Worm (Caenorhabditis elegans) whole organism, young adult: ENCODE measurements around the gene Y32B12C.1.

Experiments used
- B0261.1 ChIP-seq: sonication (generic microtip); optimal IDR thresholded peaks from 2 replicates; lab custom pipeline; 2016; ENCODE audit warnings: mild to moderate bottlenecking, missing genetic modification characterization, moderate library complexity, missing compliant biosample characterization
- C06A6.2 ChIP-seq: fragments of 200-800 bp; sonication (Bioruptor generic); conservative IDR thresholded peaks from 2 replicates; pipeline ENCODE4 v1.3.6; 2022; ENCODE audit warnings: missing genetic modification characterization, missing compliant biosample characterization
- F22D6.2 ChIP-seq: sonication (generic microtip); optimal IDR thresholded peaks from 2 replicates; lab custom pipeline; 2016; ENCODE audit warnings: mild to moderate bottlenecking, missing genetic modification characterization, missing compliant biosample characterization
- F55B11.4 ChIP-seq: sonication (generic microtip); optimal IDR thresholded peaks from 2 replicates; lab custom pipeline; 2016; ENCODE audit warnings: missing compliant biosample characterization, missing genetic modification characterization, borderline replicate concordance; ENCODE audit not compliant: insufficient read depth
- K11D2.4 ChIP-seq: fragments of 200-800 bp; sonication (Bioruptor generic); IDR thresholded peaks from 2 replicates; pipeline ENCODE4 v1.3.6; 2022; ENCODE audit warnings: missing genetic modification reagents, missing genetic modification characterization, missing compliant biosample characterization
- Y53F4B.3 ChIP-seq: fragments of 200-800 bp; sonication (Bioruptor generic); IDR thresholded peaks from 2 replicates; pipeline ENCODE4 v1.3.6; 2022; ENCODE audit warnings: missing genetic modification reagents, missing genetic modification characterization, missing compliant biosample characterization
- Y67H2A.10 ChIP-seq: fragments of 200-800 bp; sonication (Bioruptor generic); conservative IDR thresholded peaks from 2 replicates; pipeline ENCODE4 v1.3.6; 2022; ENCODE audit warnings: missing genetic modification reagents, missing genetic modification characterization, missing compliant biosample characterization
- Y95B8A.8 ChIP-seq: fragments of 200-800 bp; sonication (Bioruptor generic); IDR thresholded peaks from 2 replicates; pipeline ENCODE4 v1.3.6; 2022; ENCODE audit warnings: missing genetic modification reagents, missing genetic modification characterization, missing compliant biosample characterization
- ZK185.1 ChIP-seq: sonication (generic microtip); optimal IDR thresholded peaks from 2 replicates; lab custom pipeline; 2016; ENCODE audit warnings: mild to moderate bottlenecking, missing genetic modification characterization, missing compliant biosample characterization; ENCODE audit not compliant: poor library complexity, severe bottlenecking
- aptf-2 ChIP-seq: fragments of 200-800 bp; sonication (Bioruptor generic); conservative IDR thresholded peaks from 2 replicates; pipeline ENCODE4 v1.3.6; 2022; ENCODE audit warnings: missing genetic modification reagents, missing genetic modification characterization, missing compliant biosample characterization
- aptf-3 ChIP-seq: fragments of 200-800 bp; sonication (Bioruptor generic); IDR thresholded peaks from 2 replicates; pipeline ENCODE4 v1.3.6; 2022; ENCODE audit warnings: missing genetic modification characterization, missing compliant biosample characterization
- attf-3 ChIP-seq: fragments of 200-800 bp; sonication (Bioruptor generic); conservative IDR thresholded peaks from 2 replicates; pipeline ENCODE4 v1.3.6; 2022; ENCODE audit warnings: missing genetic modification reagents, missing genetic modification characterization, missing compliant biosample characterization
- attf-5 ChIP-seq: fragments of 200-800 bp; sonication (Bioruptor generic); optimal IDR thresholded peaks from 2 replicates; lab custom pipeline; 2018; ENCODE audit warnings: mild to moderate bottlenecking, missing genetic modification characterization, missing compliant biosample characterization
- bed-2 ChIP-seq: fragments of 200-800 bp; sonication (Bioruptor generic); IDR thresholded peaks from 2 replicates; pipeline ENCODE4 v1.3.6; 2022; ENCODE audit warnings: missing genetic modification reagents, missing genetic modification characterization, missing compliant biosample characterization
- ccch-3 ChIP-seq: fragments of 200-800 bp; sonication (Bioruptor generic); optimal IDR thresholded peaks from 2 replicates; lab custom pipeline; 2018; ENCODE audit warnings: mild to moderate bottlenecking, missing genetic modification characterization, missing compliant biosample characterization
- ceh-100 ChIP-seq: fragments of 200-800 bp; sonication (Bioruptor generic); IDR thresholded peaks from 2 replicates; pipeline ENCODE4 v1.3.6; 2022; ENCODE audit warnings: missing genetic modification reagents, missing genetic modification characterization, missing compliant biosample characterization
- ceh-40 ChIP-seq: fragments of 200-800 bp; sonication (Bioruptor generic); IDR thresholded peaks from 2 replicates; pipeline ENCODE4 v1.3.6; 2022; ENCODE audit warnings: missing genetic modification characterization, missing compliant biosample characterization
- ceh-79 ChIP-seq: sonication (generic microtip); optimal IDR thresholded peaks from 2 replicates; lab custom pipeline; 2017; ENCODE audit warnings: mild to moderate bottlenecking, missing genetic modification characterization, missing compliant biosample characterization
- efl-1 ChIP-seq: fragments of 150-350 bp; optimal IDR thresholded peaks from 2 replicates; lab custom pipeline; 2014; ENCODE audit warnings: missing biosample characterization, missing genetic modification reagents, missing genetic modification characterization
- egl-18 ChIP-seq: fragments of 200-800 bp; sonication (Bioruptor generic); IDR thresholded peaks from 2 replicates; pipeline ENCODE4 v1.3.6; 2022; ENCODE audit warnings: missing genetic modification reagents, missing genetic modification characterization, missing compliant biosample characterization
- ekl-4 ChIP-seq: fragments of 200-800 bp; sonication (Bioruptor generic); IDR thresholded peaks from 2 replicates; pipeline ENCODE4 v1.3.6; 2022; ENCODE audit warnings: missing genetic modification reagents, missing genetic modification characterization, missing compliant biosample characterization
- hlh-12 ChIP-seq: sonication (generic microtip); optimal IDR thresholded peaks from 2 replicates; lab custom pipeline; 2016; ENCODE audit warnings: missing genetic modification characterization, missing compliant biosample characterization
- hmg-20 ChIP-seq: fragments of 200-800 bp; sonication (Bioruptor generic); IDR thresholded peaks from 2 replicates; pipeline ENCODE4 v1.3.6; 2022; ENCODE audit warnings: missing genetic modification reagents, missing genetic modification characterization, missing compliant biosample characterization
- hsf-1 ChIP-seq: fragments of 200-800 bp; sonication (Bioruptor generic); IDR thresholded peaks from 2 replicates; pipeline ENCODE4 v1.3.6; 2022; ENCODE audit warnings: missing genetic modification reagents, missing genetic modification characterization, missing compliant biosample characterization
- lag-1 ChIP-seq: fragments of 200-800 bp; sonication (Bioruptor generic); IDR thresholded peaks from 2 replicates; pipeline ENCODE4 v1.3.6; 2022; ENCODE audit warnings: missing genetic modification reagents, missing genetic modification characterization, missing compliant biosample characterization
- let-607 ChIP-seq, 2 experiments: fragments of 200-800 bp in 1 of 2; sonication (Bioruptor generic) in 1 of 2; sonication (generic microtip) in 1 of 2; optimal IDR thresholded peaks; 2 replicates each; lab custom pipeline; 2016 to 2018; ENCODE audit warnings: mild to moderate bottlenecking in 2 of 2, missing compliant biosample characterization in 2 of 2, missing genetic modification characterization in 2 of 2, moderate library complexity in 2 of 2, missing genotype in 1 of 2
- lin-35 ChIP-seq, 3 experiments: fragments of 150-350 bp in 2 of 3; sonication (generic microtip) in 1 of 3; optimal IDR thresholded peaks; 2 replicates each; lab custom pipeline; 2014 to 2018; ENCODE audit warnings: missing biosample characterization in 3 of 3, missing genetic modification characterization in 3 of 3, missing genetic modification reagents in 3 of 3
- lin-40 ChIP-seq: sonication (generic microtip); optimal IDR thresholded peaks from 2 replicates; lab custom pipeline; 2016; ENCODE audit warnings: missing genetic modification characterization, mild to moderate bottlenecking, missing compliant biosample characterization, missing genotype, missing genetic modification reagents
- mxl-1 ChIP-seq: sonication (generic microtip); optimal IDR thresholded peaks from 2 replicates; lab custom pipeline; 2016; ENCODE audit warnings: missing genetic modification characterization, missing compliant biosample characterization
- rec-8 ChIP-seq, 2 experiments: sonication (generic microtip); optimal IDR thresholded peaks; 2 replicates each; lab custom pipeline; 2016; ENCODE audit warnings: mild to moderate bottlenecking in 2 of 2, missing genetic modification characterization in 2 of 2, missing genetic modification reagents in 2 of 2, missing genotype in 2 of 2, missing biosample characterization in 1 of 2, missing compliant biosample characterization in 1 of 2, moderate library complexity in 1 of 2
- repo-1 ChIP-seq: sonication (generic microtip); optimal IDR thresholded peaks from 2 replicates; lab custom pipeline; 2017; ENCODE audit warnings: mild to moderate bottlenecking, missing genetic modification characterization, missing compliant biosample characterization
- sdz-38 ChIP-seq: sonication (generic microtip); optimal IDR thresholded peaks from 2 replicates; lab custom pipeline; 2016; ENCODE audit warnings: missing genotype, missing genetic modification characterization, missing compliant biosample characterization
- snpc-1.1 ChIP-seq: sonication (generic microtip); optimal IDR thresholded peaks from 2 replicates; lab custom pipeline; 2017; ENCODE audit warnings: missing genetic modification characterization, mild to moderate bottlenecking, missing compliant biosample characterization, antibody characterized with exemption, moderate library complexity, missing genotype, missing genetic modification reagents; ENCODE audit not compliant: insufficient read depth
- snpc-1.3 ChIP-seq: sonication (generic microtip); optimal IDR thresholded peaks from 2 replicates; lab custom pipeline; 2017; ENCODE audit warnings: missing genetic modification characterization, mild to moderate bottlenecking, missing compliant biosample characterization, antibody characterized with exemption, moderate library complexity, missing genotype, missing genetic modification reagents; ENCODE audit not compliant: insufficient read depth
- tbx-9 ChIP-seq: sonication (generic microtip); optimal IDR thresholded peaks from 2 replicates; lab custom pipeline; 2016; ENCODE audit warnings: borderline replicate concordance, missing genetic modification characterization, inconsistent platforms, missing compliant biosample characterization
- tlf-1 ChIP-seq: fragments of 200-800 bp; sonication (Bioruptor generic); optimal IDR thresholded peaks from 2 replicates; lab custom pipeline; 2018; ENCODE audit warnings: mild to moderate bottlenecking, missing genetic modification characterization, missing compliant biosample characterization
- unc-130 ChIP-seq: sonication (generic microtip); optimal IDR thresholded peaks from 2 replicates; lab custom pipeline; 2016; ENCODE audit warnings: missing genetic modification reagents, missing genetic modification characterization, missing compliant biosample characterization
- xnd-1 ChIP-seq: sonication (generic microtip); optimal IDR thresholded peaks from 2 replicates; lab custom pipeline; 2016; ENCODE audit warnings: missing genotype, missing genetic modification reagents, missing genetic modification characterization, missing compliant biosample characterization
- ztf-18 ChIP-seq: sonication (generic microtip); optimal IDR thresholded peaks from 2 replicates; lab custom pipeline; 2016; ENCODE audit warnings: missing genotype, mild to moderate bottlenecking, missing genetic modification characterization, missing compliant biosample characterization
- ztf-22 ChIP-seq: fragments of 200-800 bp; sonication (Bioruptor generic); optimal IDR thresholded peaks from 2 replicates; lab custom pipeline; 2018; ENCODE audit warnings: mild to moderate bottlenecking, missing genetic modification characterization, moderate library complexity, missing compliant biosample characterization
- ztf-25 ChIP-seq: fragments of 200-800 bp; sonication (Bioruptor generic); IDR thresholded peaks from 2 replicates; pipeline ENCODE4 v1.3.6; 2022; ENCODE audit warnings: missing genetic modification reagents, missing genetic modification characterization, missing compliant biosample characterization
- ztf-26 ChIP-seq: sonication (generic microtip); optimal IDR thresholded peaks from 2 replicates; lab custom pipeline; 2017; ENCODE audit warnings: missing genetic modification characterization, missing compliant biosample characterization

Y32B12C.1 gene

DNA sequence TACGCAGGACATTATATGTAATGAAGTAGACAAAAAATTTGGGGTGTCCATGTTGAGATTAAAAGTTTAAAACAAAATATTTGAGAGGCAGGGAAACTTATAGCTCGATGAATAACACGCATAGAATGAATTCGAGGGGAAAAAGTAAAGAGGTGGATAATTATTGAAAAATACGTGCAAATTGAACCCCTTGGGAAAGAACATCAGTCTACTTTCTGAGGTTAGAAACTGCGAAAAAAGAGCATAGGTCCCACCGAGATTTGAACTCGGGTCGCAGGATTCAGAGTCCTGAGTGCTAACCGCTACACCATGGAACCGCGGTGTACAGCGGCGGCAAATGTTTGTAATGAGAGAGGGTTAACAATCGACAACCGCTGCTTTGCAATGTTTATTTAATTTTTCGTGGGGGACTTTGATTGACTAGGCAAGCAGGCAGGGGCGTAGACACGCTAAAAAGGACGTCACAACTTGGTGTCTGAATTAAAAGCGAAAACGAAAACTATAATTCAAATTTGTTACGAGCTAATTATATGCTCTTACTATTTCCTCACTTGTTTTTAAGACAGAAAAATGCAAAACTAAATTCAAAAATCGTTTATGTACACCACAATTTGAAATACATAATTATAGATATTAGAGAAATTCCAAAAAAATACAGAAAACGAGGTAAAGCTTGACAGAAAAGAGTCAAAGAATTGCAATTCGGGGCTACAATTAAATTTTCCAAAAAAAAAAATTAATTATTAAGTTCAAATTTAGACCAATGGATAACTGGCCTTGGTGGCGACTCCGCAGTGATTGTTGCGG, 14.2 kb upstream of the Y32B12C.1 start, which contains the start of gene srh-269 (continued):
- no peak for TF ChIP-seq lin-40
- TF ChIP-seq ceh-40 (GFP tag; lab: Robert Waterston, UW) = no peak
- TF ChIP-seq rec-8 (tag; optimal IDR thresholded peaks at IDR 0.05; lab: Kevin White, UChicago) = peak in 1 of 2 experiments; percentile 39
- TF ChIP-seq mxl-1 (tag; lab: Kevin White, UChicago) = peak; percentile 56
- peak; percentile 53 for TF ChIP-seq attf-5 (GFP tag; lab: Kevin White, UChicago)
- no peak for TF ChIP-seq F55B11.4 (tag; lab: Kevin White, UChicago)
- peak; percentile 94 for TF ChIP-seq repo-1 (tag; lab: Kevin White, UChicago)
- TF ChIP-seq Y95B8A.8 = peak; percentile 79
- TF ChIP-seq unc-130 (GFP tag; lab: Kevin White, UChicago) = peak; percentile 68
- TF ChIP-seq ztf-26 (tag; lab: Kevin White, UChicago) = peak; percentile 81
- peak; percentile 88 for TF ChIP-seq K11D2.4 (GFP tag; lab: Robert Waterston, UW)
- TF ChIP-seq snpc-1.1 (tag; lab: Kevin White, UChicago) = peak; percentile 67
- 0 out of 2 replicates have a peak, but pooled peaks have one; percentile 74 for TF ChIP-seq aptf-3
- TF ChIP-seq Y53F4B.3 (GFP tag; lab: Robert Waterston, UW) = no peak
- TF ChIP-seq, all 124 proteins: peak for 93

ce11 chrV:16592947-16593791, 13.2 kb upstream of the Y32B12C.1 start:
- peak; percentile 8; the same call in 1 of the 2 replicates for TF ChIP-seq hsf-1 (GFP tag; lab: Robert Waterston, UW)
- TF ChIP-seq snpc-1.3 (tag; lab: Kevin White, UChicago) = no peak
- no peak for TF ChIP-seq ccch-3
- TF ChIP-seq ZK185.1 (tag; lab: Kevin White, UChicago) = peak; percentile 34
- TF ChIP-seq ztf-22 (GFP tag; lab: Kevin White, UChicago) = no peak
- TF ChIP-seq attf-5 (GFP tag; lab: Kevin White, UChicago) = no peak
- no peak for TF ChIP-seq C06A6.2 (GFP tag; lab: Robert Waterston, UW)
- peak; percentile 13 for TF ChIP-seq hlh-12 (tag; lab: Kevin White, UChicago)
- no peak for TF ChIP-seq tlf-1 (GFP tag; lab: Kevin White, UChicago)
- no peak for TF ChIP-seq ztf-18 (tag; lab: Kevin White, UChicago)
- TF ChIP-seq tbx-9 = no peak
- TF ChIP-seq lag-1 (GFP tag; lab: Robert Waterston, UW) = no peak
- TF ChIP-seq snpc-1.1 (tag; lab: Kevin White, UChicago) = no peak
- no peak for TF ChIP-seq bed-2 (GFP tag; lab: Robert Waterston, UW)
- TF ChIP-seq aptf-2 (GFP tag; lab: Robert Waterston, UW) = no peak
- TF ChIP-seq ceh-79 (tag; lab: Kevin White, UChicago) = no peak
- no peak for TF ChIP-seq F55B11.4 (tag; lab: Kevin White, UChicago)
- TF ChIP-seq sdz-38 (tag; lab: Kevin White, UChicago) = no peak
- no peak for TF ChIP-seq egl-18 (GFP tag; lab: Robert Waterston, UW)
- TF ChIP-seq xnd-1 = no peak
- TF ChIP-seq attf-3 = no peak
- no peak for TF ChIP-seq ztf-25 (GFP tag; lab: Robert Waterston, UW)
- TF ChIP-seq ekl-4 (GFP tag; lab: Robert Waterston, UW) = no peak
- TF ChIP-seq ceh-100 (GFP tag; lab: Robert Waterston, UW) = no peak
- TF ChIP-seq F22D6.2 = no peak
- no peak for TF ChIP-seq lin-35 (GFP tag; optimal IDR thresholded peaks at IDR 0.05; lab: Kevin White, UChicago)
- no peak for TF ChIP-seq efl-1 (GFP tag; lab: Kevin White, UChicago)
- TF ChIP-seq B0261.1 (tag; lab: Kevin White, UChicago) = no peak
- no peak for TF ChIP-seq let-607 (tag; optimal IDR thresholded peaks at IDR 0.05; lab: Kevin White, UChicago)
- 0 out of 2 replicates have a peak, but pooled peaks have one; percentile 12 for TF ChIP-seq hmg-20 (GFP tag; lab: Robert Waterston, UW)
- TF ChIP-seq Y67H2A.10 (GFP tag; lab: Robert Waterston, UW) = no peak
- TF ChIP-seq ceh-40 (GFP tag; lab: Robert Waterston, UW) = no peak
